Worm (Caenorhabditis elegans): ENCODE data around the gene F53H4.4.

- no peak for TF ChIP-seq aha-1 (tag; optimal IDR thresholded peaks at IDR 0.05)
- no peak for TF ChIP-seq ztf-11 (tag; optimal IDR thresholded peaks at IDR 0.05)
- no peak for TF ChIP-seq nhr-12 (tag; optimal IDR thresholded peaks at IDR 0.05)
- TF ChIP-seq nhr-85 (tag): no peak
- TF ChIP-seq ama-1 (optimal IDR thresholded peaks at IDR 0.05): no peak
- no peak for TF ChIP-seq unc-130 (tag; optimal IDR thresholded peaks at IDR 0.05)
- TF ChIP-seq jun-1 (tag; optimal IDR thresholded peaks at IDR 0.05): no peak
- no peak for TF ChIP-seq nhr-76 (tag; optimal IDR thresholded peaks at IDR 0.05)
- TF ChIP-seq swsn-7 (tag; optimal IDR thresholded peaks at IDR 0.05): no peak
- TF ChIP-seq rnt-1 (tag; optimal IDR thresholded peaks at IDR 0.05): no peak
These were observed 27.7 kb upstream of the F53H4.4 start, which contains the start of gene acox-1.6 for ce11 chrX:15838496-15838948.
